Fruit fly (Drosophila melanogaster) whole organism, embryonic: Measurements from ENCODE around the gene EMC5.

Experiments used
- Ssrp ChIP-seq: fragments of 200-800 bp; sonication (Bioruptor generic); optimal IDR thresholded peaks from 2 replicates; lab custom pipeline; 2018; ENCODE audit warnings: missing biosample characterization, mild to moderate bottlenecking, missing genetic modification characterization, moderate library complexity
- Taf1 ChIP-seq: fragments of 200-800 bp; sonication (Bioruptor generic); IDR thresholded peaks from 2 replicates; pipeline ENCODE4 v1.3.6; 2022; ENCODE audit warnings: missing biosample characterization, missing genetic modification characterization
- crp ChIP-seq, 2 experiments: fragments of 200-800 bp; sonication (Bioruptor generic); optimal IDR thresholded peaks; 2 replicates in 1 of 2; 3 replicates in 1 of 2; lab custom pipeline; 2017; ENCODE audit warnings: missing biosample characterization in 2 of 2, missing genetic modification characterization in 2 of 2, mild to moderate bottlenecking in 1 of 2, moderate library complexity in 1 of 2
- fd64A ChIP-seq: fragments of 200-800 bp; sonication (Bioruptor generic); optimal IDR thresholded peaks from 3 replicates; lab custom pipeline; 2018; ENCODE audit warnings: missing biosample characterization, mild to moderate bottlenecking, missing genetic modification characterization
- vnd ChIP-seq: fragments of 200-800 bp; sonication (Bioruptor generic); IDR thresholded peaks from 3 replicates; pipeline ENCODE4 v1.3.6; 2022; ENCODE audit warnings: missing biosample characterization, missing genetic modification characterization; ENCODE audit not compliant: partially characterized antibody

dm6 chr2L:19017060-19017459 is 29.6 kb downstream of the EMC5 start:
- no peak for TF ChIP-seq crp (GFP tag; optimal IDR thresholded peaks at IDR 0.05; lab: Kevin White, UChicago)
- TF ChIP-seq Taf1 = no peak
- TF ChIP-seq vnd (GFP tag; lab: Robert Waterston, UW) = no peak
- no peak for TF ChIP-seq fd64A
- no peak for TF ChIP-seq Ssrp (tag; lab: Kevin White, UChicago)
